Worm (Caenorhabditis elegans) whole organism, L4 larva: Measurements from ENCODE around the gene R160.13.

Experiments used
- F10B5.3 ChIP-seq: sonication (generic microtip); optimal IDR thresholded peaks from 2 replicates; lab custom pipeline; 2016; ENCODE audit warnings: mild to moderate bottlenecking, missing genetic modification characterization, missing compliant biosample characterization
- F37D6.2 ChIP-seq: sonication (generic microtip); optimal IDR thresholded peaks from 2 replicates; lab custom pipeline; 2016; ENCODE audit warnings: mild to moderate bottlenecking, missing genetic modification characterization, missing compliant biosample characterization
- F44E2.7 ChIP-seq: fragments of 200-800 bp; sonication (Bioruptor generic); IDR thresholded peaks from 2 replicates; pipeline ENCODE4 v2.1.2; 2022; ENCODE audit warnings: missing genetic modification characterization, missing compliant biosample characterization
- R02D3.7 ChIP-seq: fragments of 150-350 bp; sonication (generic microtip); optimal IDR thresholded peaks from 3 replicates; lab custom pipeline; 2014; ENCODE audit warnings: missing biosample characterization, missing genetic modification characterization
- T26A8.4 ChIP-seq: fragments of 200-800 bp; sonication (Bioruptor generic); IDR thresholded peaks from 2 replicates; pipeline ENCODE4 v1.3.6; 2022; ENCODE audit warnings: missing genetic modification characterization, missing compliant biosample characterization
- ZK337.2 ChIP-seq: fragments of 200-800 bp; sonication (Bioruptor generic); IDR thresholded peaks from 2 replicates; pipeline ENCODE4 v1.3.6; 2022; ENCODE audit warnings: missing genetic modification reagents, missing genetic modification characterization, missing compliant biosample characterization
- aha-1 ChIP-seq: fragments of 150-350 bp; peaks from one replicate; lab custom pipeline; 2014; ENCODE audit warnings: missing biosample characterization, missing genetic modification characterization
- ama-1 ChIP-seq: fragments of 150-350 bp; optimal IDR thresholded peaks from 2 replicates; lab custom pipeline; 2014; ENCODE audit warnings: inconsistent platforms, mixed read lengths
- ceh-20 ChIP-seq: fragments of 200-800 bp; sonication (Bioruptor generic); IDR thresholded peaks from 2 replicates; pipeline ENCODE4 v1.3.6; 2022; ENCODE audit warnings: missing genetic modification reagents, missing genetic modification characterization, missing compliant biosample characterization
- ceh-44 ChIP-seq: fragments of 200-800 bp; sonication (Bioruptor generic); IDR thresholded peaks from 2 replicates; pipeline ENCODE4 v1.3.6; 2022; ENCODE audit warnings: missing genetic modification reagents, missing genetic modification characterization, missing compliant biosample characterization
- ctbp-1 ChIP-seq: fragments of 200-800 bp; sonication (Bioruptor generic); IDR thresholded peaks from 2 replicates; pipeline ENCODE4 v1.3.6; 2022; ENCODE audit warnings: missing genetic modification reagents, missing genetic modification characterization, missing compliant biosample characterization
- daf-16 ChIP-seq, 3 experiments: sonication (generic microtip); optimal IDR thresholded peaks; 2 replicates each; lab custom pipeline; 2016 to 2017; ENCODE audit warnings: missing genetic modification characterization in 3 of 3, missing genetic modification reagents in 3 of 3, mild to moderate bottlenecking in 2 of 3, missing compliant biosample characterization in 2 of 3, missing biosample characterization in 1 of 3, moderate library complexity in 1 of 3
- daf-8 ChIP-seq: fragments of 200-800 bp; sonication (Bioruptor generic); IDR thresholded peaks from 2 replicates; pipeline ENCODE4 v1.3.6; 2022; ENCODE audit warnings: missing genetic modification characterization, missing compliant biosample characterization
- dmd-6 ChIP-seq: fragments of 200-800 bp; sonication (Bioruptor generic); IDR thresholded peaks from 2 replicates; pipeline ENCODE4 v1.3.6; 2022; ENCODE audit warnings: missing genetic modification reagents, missing genetic modification characterization, missing compliant biosample characterization
- dmd-8 ChIP-seq: fragments of 200-800 bp; sonication (Bioruptor generic); IDR thresholded peaks from 2 replicates; pipeline ENCODE4 v1.3.6; 2022; ENCODE audit warnings: missing genetic modification characterization, missing compliant biosample characterization
- egl-27 ChIP-seq: sonication (generic microtip); optimal IDR thresholded peaks from 3 replicates; lab custom pipeline; 2017; ENCODE audit warnings: missing biosample characterization, missing genetic modification reagents, missing genetic modification characterization
- gei-8 ChIP-seq: fragments of 200-800 bp; sonication (Bioruptor generic); optimal IDR thresholded peaks from 2 replicates; lab custom pipeline; 2018; ENCODE audit warnings: mild to moderate bottlenecking, missing genetic modification characterization, missing compliant biosample characterization
- hif-1 ChIP-seq, 2 experiments: sonication (generic microtip); optimal IDR thresholded peaks; 2 replicates each; lab custom pipeline; 2016 to 2017; ENCODE audit warnings: missing compliant biosample characterization in 2 of 2, missing genetic modification characterization in 2 of 2, missing genetic modification reagents in 2 of 2, missing genotype in 2 of 2, mild to moderate bottlenecking in 1 of 2
- lim-7 ChIP-seq: fragments of 200-800 bp; sonication (Bioruptor generic); IDR thresholded peaks from 2 replicates; pipeline ENCODE4 v1.3.6; 2022; ENCODE audit warnings: missing genetic modification characterization, missing compliant biosample characterization
- lin-1 ChIP-seq: fragments of 200-800 bp; sonication (Bioruptor generic); IDR thresholded peaks from 2 replicates; pipeline ENCODE4 v1.3.6; 2022; ENCODE audit warnings: missing genetic modification reagents, missing genetic modification characterization, missing compliant biosample characterization
- lin-29 ChIP-seq: fragments of 200-800 bp; sonication (Bioruptor generic); IDR thresholded peaks from 2 replicates; pipeline ENCODE4 v1.3.6; 2022; ENCODE audit warnings: missing genetic modification reagents, missing genetic modification characterization, missing compliant biosample characterization
- lin-38 ChIP-seq: fragments of 200-800 bp; sonication (Bioruptor generic); IDR thresholded peaks from 2 replicates; pipeline ENCODE4 v1.3.6; 2022; ENCODE audit warnings: missing genetic modification reagents, missing genetic modification characterization, missing compliant biosample characterization
- lsy-2 ChIP-seq, 2 experiments: fragments of 150-350 bp in 1 of 2; sonication (generic microtip) in 1 of 2; optimal IDR thresholded peaks; 2 replicates each; lab custom pipeline; 2014 to 2017; ENCODE audit warnings: missing biosample characterization in 2 of 2, missing genetic modification characterization in 2 of 2
- madf-5 ChIP-seq, 2 experiments: fragments of 200-800 bp; sonication (Bioruptor generic); IDR thresholded peaks; 2 replicates each; pipeline ENCODE4 v1.3.6; 2022; ENCODE audit warnings: missing compliant biosample characterization in 2 of 2, missing genetic modification characterization in 2 of 2
- mep-1 ChIP-seq: fragments of 150-350 bp; sonication (generic microtip); optimal IDR thresholded peaks from 3 replicates; lab custom pipeline; 2014; ENCODE audit warnings: missing biosample characterization, missing genetic modification characterization
- mxl-2 ChIP-seq: fragments of 200-800 bp; sonication (Bioruptor generic); conservative IDR thresholded peaks from 2 replicates; pipeline ENCODE4 v1.3.6; 2022; ENCODE audit warnings: missing genetic modification reagents, missing genetic modification characterization, missing compliant biosample characterization
- mxl-3 ChIP-seq: fragments of 200-800 bp; sonication (Bioruptor generic); optimal IDR thresholded peaks from 2 replicates; lab custom pipeline; 2018; ENCODE audit warnings: mild to moderate bottlenecking, missing genetic modification characterization, missing compliant biosample characterization
- nhr-10 ChIP-seq: fragments of 150-350 bp; optimal IDR thresholded peaks from 2 replicates; lab custom pipeline; 2014; ENCODE audit warnings: missing biosample characterization, missing genetic modification characterization
- nhr-102 ChIP-seq: sonication (generic microtip); optimal IDR thresholded peaks from 2 replicates; lab custom pipeline; 2016; ENCODE audit warnings: mild to moderate bottlenecking, missing genetic modification characterization, moderate library complexity, missing compliant biosample characterization
- nhr-237 ChIP-seq: sonication (generic microtip); optimal IDR thresholded peaks from 2 replicates; lab custom pipeline; 2017; ENCODE audit warnings: missing biosample characterization, missing genetic modification characterization
- nhr-76 ChIP-seq: fragments of 150-350 bp; optimal IDR thresholded peaks from 2 replicates; lab custom pipeline; 2014; ENCODE audit warnings: missing biosample characterization, missing genetic modification characterization
- pha-4 ChIP-seq, 2 experiments: fragments of 150-350 bp in 1 of 2; fragments of 200-800 bp in 1 of 2; sonication (Bioruptor generic) in 1 of 2; IDR thresholded peaks in 1 of 2; optimal IDR thresholded peaks in 1 of 2; 2 replicates each; pipeline versions ENCODE4 v1.3.6 to Lab custom; 2014 to 2022; ENCODE audit warnings: missing genetic modification characterization in 2 of 2, missing genetic modification reagents in 2 of 2, missing biosample characterization in 1 of 2, missing compliant biosample characterization in 1 of 2
- php-3 ChIP-seq: fragments of 200-800 bp; sonication (Bioruptor generic); IDR thresholded peaks from 2 replicates; pipeline ENCODE4 v1.3.6; 2022; ENCODE audit warnings: missing genetic modification reagents, missing genetic modification characterization, missing compliant biosample characterization
- pqm-1 ChIP-seq: sonication (generic microtip); optimal IDR thresholded peaks from 2 replicates; lab custom pipeline; 2017; ENCODE audit warnings: missing biosample characterization, missing genetic modification characterization
- rbr-2 ChIP-seq: sonication (generic microtip); optimal IDR thresholded peaks from 2 replicates; lab custom pipeline; 2016; ENCODE audit warnings: missing genotype, missing genetic modification characterization, missing compliant biosample characterization
- sdz-12 ChIP-seq: fragments of 200-800 bp; sonication (Bioruptor generic); optimal IDR thresholded peaks from 2 replicates; lab custom pipeline; 2018; ENCODE audit warnings: mild to moderate bottlenecking, missing genetic modification characterization, missing compliant biosample characterization
- set-16 ChIP-seq: fragments of 200-800 bp; sonication (Bioruptor generic); IDR thresholded peaks from 2 replicates; pipeline ENCODE4 v1.3.6; 2022; ENCODE audit warnings: missing genetic modification reagents, missing genetic modification characterization, missing compliant biosample characterization
- skn-1 ChIP-seq: fragments of 150-350 bp; optimal IDR thresholded peaks from 2 replicates; lab custom pipeline; 2014; ENCODE audit warnings: missing biosample characterization, missing genetic modification characterization
- snpc-4 ChIP-seq: fragments of 150-350 bp; optimal IDR thresholded peaks from 2 replicates; lab custom pipeline; 2014; ENCODE audit warnings: missing biosample characterization, missing genetic modification characterization
- spr-3 ChIP-seq: fragments of 200-800 bp; sonication (Bioruptor generic); optimal IDR thresholded peaks from 2 replicates; lab custom pipeline; 2018; ENCODE audit warnings: mild to moderate bottlenecking, missing genetic modification characterization, missing compliant biosample characterization
- tag-97 ChIP-seq: fragments of 200-800 bp; sonication (Bioruptor generic); IDR thresholded peaks from 2 replicates; pipeline ENCODE4 v1.3.6; 2022; ENCODE audit warnings: missing genetic modification characterization, missing compliant biosample characterization
- unc-39 ChIP-seq: sonication (generic microtip); optimal IDR thresholded peaks from 2 replicates; lab custom pipeline; 2017; ENCODE audit warnings: missing biosample characterization, missing genetic modification characterization
- vab-7 ChIP-seq: fragments of 200-800 bp; sonication (Bioruptor generic); IDR thresholded peaks from 2 replicates; pipeline ENCODE4 v1.3.6; 2022; ENCODE audit warnings: missing genetic modification reagents, missing genetic modification characterization, missing compliant biosample characterization
- zag-1 ChIP-seq: fragments of 150-350 bp; optimal IDR thresholded peaks from 2 replicates; lab custom pipeline; 2014; ENCODE audit warnings: missing biosample characterization, missing genetic modification characterization
- zfp-3 ChIP-seq: fragments of 200-800 bp; sonication (Bioruptor generic); conservative IDR thresholded peaks from 2 replicates; pipeline ENCODE4 v1.3.6; 2022; ENCODE audit warnings: missing genetic modification reagents, missing genetic modification characterization, missing compliant biosample characterization
- zip-2 ChIP-seq: fragments of 150-350 bp; optimal IDR thresholded peaks from 2 replicates; lab custom pipeline; 2014; ENCODE audit warnings: missing biosample characterization, missing genetic modification characterization
- ztf-7 ChIP-seq: fragments of 150-350 bp; optimal IDR thresholded peaks from 2 replicates; lab custom pipeline; 2014; ENCODE audit warnings: missing biosample characterization, missing genetic modification characterization

Gene R160.13

DNA sequence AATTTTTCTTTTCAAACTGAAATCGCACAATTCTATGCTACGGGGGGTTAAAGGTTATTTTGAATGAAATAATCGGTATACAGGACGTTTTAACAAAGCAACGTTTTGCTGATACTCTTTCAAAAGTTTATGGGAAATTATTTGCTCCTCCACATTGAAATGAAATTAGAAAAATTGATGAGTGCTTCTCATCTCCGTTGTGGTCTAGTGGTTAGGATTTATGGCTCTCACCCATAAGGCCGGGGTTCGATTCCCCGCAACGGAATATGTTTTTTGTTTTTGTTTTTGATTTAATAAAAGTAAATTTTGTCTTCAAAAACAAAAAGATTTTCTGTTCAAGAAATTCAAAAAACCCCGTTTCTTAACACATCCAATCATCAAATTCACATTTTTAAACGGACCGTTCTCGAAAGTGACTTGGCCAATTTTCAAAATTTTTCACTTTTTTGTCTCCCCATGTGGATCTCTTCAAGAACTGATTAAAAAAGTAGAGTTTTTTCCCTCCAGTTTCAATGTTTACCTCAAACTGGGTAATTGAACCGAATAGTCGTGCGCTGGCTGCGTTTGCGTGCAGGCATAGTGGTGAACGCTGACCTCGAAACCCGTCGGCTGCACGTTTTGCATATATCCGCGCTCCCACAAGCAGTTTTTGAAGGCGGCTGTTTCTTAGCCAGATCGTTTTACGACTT is 38.4 kb upstream of the R160.13 start (continued):
- TF ChIP-seq spr-3 (GFP tag; lab: Kevin White, UChicago), result no peak
- no peak for TF ChIP-seq skn-1 (tag; lab: Kevin White, UChicago)
- no peak for TF ChIP-seq mep-1 (tag; lab: Kevin White, UChicago)
- TF ChIP-seq T26A8.4 (GFP tag; lab: Robert Waterston, UW), result no peak
- TF ChIP-seq egl-27 (tag; lab: Kevin White, UChicago), result no peak
- no peak for TF ChIP-seq mxl-3 (GFP tag; lab: Kevin White, UChicago)
- 0 out of 2 replicates have a peak, but pooled peaks have one; percentile 20 for TF ChIP-seq ZK337.2 (GFP tag; lab: Robert Waterston, UW)
- no peak for TF ChIP-seq lin-38 (GFP tag; lab: Robert Waterston, UW)
- TF ChIP-seq set-16, result no peak
- no peak for TF ChIP-seq F44E2.7 (GFP tag; lab: Robert Waterston, UW)
- TF ChIP-seq mxl-2 (GFP tag; lab: Robert Waterston, UW), result no peak
- TF ChIP-seq lin-1 (GFP tag; lab: Robert Waterston, UW), result peak; percentile 11; the same call in 1 of the 2 replicates
- no peak for TF ChIP-seq hif-1 (tag; optimal IDR thresholded peaks at IDR 0.05; lab: Kevin White, UChicago)
- TF ChIP-seq rbr-2, result no peak
- no peak for TF ChIP-seq nhr-76
- no peak for TF ChIP-seq nhr-10 (tag; lab: Kevin White, UChicago)
- no peak for TF ChIP-seq ama-1 (lab: Kevin White, UChicago)
- TF ChIP-seq php-3, result no peak
- TF ChIP-seq vab-7 (GFP tag; lab: Robert Waterston, UW), result peak; percentile 55; the same call in 1 of the 2 replicates
- no peak for TF ChIP-seq F10B5.3
- TF ChIP-seq daf-16 (GFP tag; optimal IDR thresholded peaks at IDR 0.05; lab: Kevin White, UChicago), result peak in 1 of 2 experiments; percentile 4
- no peak for TF ChIP-seq daf-16 (tag; optimal IDR thresholded peaks at IDR 0.05; lab: Kevin White, UChicago)
- TF ChIP-seq zag-1 (tag; lab: Kevin White, UChicago), result no peak
- TF ChIP-seq lsy-2 (tag; optimal IDR thresholded peaks at IDR 0.05; lab: Kevin White, UChicago), result no peak
- no peak for TF ChIP-seq madf-5 (GFP tag; IDR thresholded peaks at IDR 0.05; lab: Robert Waterston, UW)
- no peak for TF ChIP-seq ceh-44 (GFP tag; lab: Robert Waterston, UW)
- TF ChIP-seq zip-2 (tag; lab: Kevin White, UChicago), result no peak
- peak; percentile 76 for TF ChIP-seq lim-7 (GFP tag; lab: Robert Waterston, UW)
- TF ChIP-seq snpc-4 (tag; lab: Kevin White, UChicago), result no peak
- TF ChIP-seq ctbp-1 (GFP tag; lab: Robert Waterston, UW), result no peak
- TF ChIP-seq lin-29 (GFP tag; lab: Robert Waterston, UW), result no peak
- no peak for TF ChIP-seq ztf-7 (tag; lab: Kevin White, UChicago)
- no peak for TF ChIP-seq nhr-237 (tag; lab: Kevin White, UChicago)
- no peak for TF ChIP-seq F37D6.2
- TF ChIP-seq tag-97, result no peak
- peak; percentile 49; the same call in 1 of the 2 replicates for TF ChIP-seq zfp-3
- no peak for TF ChIP-seq sdz-12 (GFP tag; lab: Kevin White, UChicago)
- no peak for TF ChIP-seq nhr-102

DNA sequence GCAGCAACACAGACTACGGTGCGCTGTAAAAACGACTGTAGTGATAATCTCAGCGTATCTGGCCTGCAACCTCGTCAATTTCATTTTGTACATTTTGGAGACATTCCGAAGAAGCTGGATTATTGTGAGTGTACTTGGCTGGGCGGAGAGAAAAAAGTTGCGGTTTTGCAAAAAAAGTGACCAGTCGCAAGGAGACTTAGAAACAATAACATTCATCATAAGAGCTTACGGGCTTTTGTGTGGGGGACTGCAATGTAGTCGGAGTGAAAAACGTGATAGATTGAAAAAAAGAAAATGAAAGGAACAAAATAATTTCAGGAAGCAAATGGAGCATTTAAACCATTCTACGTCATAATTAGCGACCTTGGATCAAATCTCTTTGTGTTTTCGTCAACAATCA is 37.2 kb upstream of the R160.13 start:
- TF ChIP-seq ztf-7 (tag; lab: Kevin White, UChicago), result no peak
- no peak for TF ChIP-seq unc-39 (tag; lab: Kevin White, UChicago)
- TF ChIP-seq dmd-6 (GFP tag; lab: Robert Waterston, UW), result no peak
- no peak for TF ChIP-seq php-3
- TF ChIP-seq ceh-20 (GFP tag; lab: Robert Waterston, UW), result 0 out of 2 replicates have a peak, but pooled peaks have one; percentile 17
- no peak for TF ChIP-seq R02D3.7 (tag; lab: Kevin White, UChicago)
- no peak for TF ChIP-seq nhr-76
- no peak for TF ChIP-seq snpc-4 (tag; lab: Kevin White, UChicago)
- TF ChIP-seq pha-4 (GFP tag; IDR thresholded peaks at IDR 0.05; lab: Robert Waterston, UW), result no peak
- TF ChIP-seq pha-4 (tag; optimal IDR thresholded peaks at IDR 0.05; lab: Kevin White, UChicago), result no peak
- no peak for TF ChIP-seq gei-8 (GFP tag; lab: Kevin White, UChicago)
- no peak for TF ChIP-seq daf-8 (GFP tag; lab: Robert Waterston, UW)
- peak; percentile 70 for TF ChIP-seq aha-1
- no peak for TF ChIP-seq pqm-1
- TF ChIP-seq dmd-8 (GFP tag; lab: Robert Waterston, UW), result no peak
